Fruit fly (Drosophila melanogaster): ENCODE results near the gene Pus1.

DNA sequence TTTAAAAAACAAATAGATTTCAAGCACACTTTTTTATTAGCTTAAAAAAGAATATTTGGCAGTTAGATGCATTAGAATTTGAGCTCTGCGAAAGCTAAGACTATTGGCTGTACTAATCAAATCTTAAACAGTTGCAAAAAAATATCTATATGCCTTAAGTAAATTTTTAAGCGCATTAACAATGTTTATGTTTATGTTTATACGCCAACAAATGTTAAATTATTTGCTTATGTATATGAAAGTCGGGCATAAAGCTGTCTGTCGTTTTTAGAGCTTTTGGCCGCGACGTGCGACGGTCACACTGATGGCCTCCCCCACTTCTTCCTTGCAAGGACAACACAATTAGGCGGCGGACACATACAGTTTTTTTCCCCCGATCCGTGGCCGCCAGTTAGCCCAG, 25.1 kb upstream of the Pus1 start, which contains the start of gene CG5466:
- TF ChIP-seq Abd-B (GFP tag; optimal IDR thresholded peaks at IDR 0.05) (no peak), unpg (GFP tag; optimal IDR thresholded peaks at IDR 0.05) (no peak), Nf-YC (tag; optimal IDR thresholded peaks at IDR 0.05) (no peak), CG10979 (tag; optimal IDR thresholded peaks at IDR 0.05) (no peak), CG18599 (GFP tag; optimal IDR thresholded peaks at IDR 0.05) (no peak), CG3163 (GFP tag; optimal IDR thresholded peaks at IDR 0.05) (no peak)

All from whole organism, embryonic.